Worm (Caenorhabditis elegans): Measurements from ENCODE around the gene nspc-16.

nspc-16 gene

DNA sequence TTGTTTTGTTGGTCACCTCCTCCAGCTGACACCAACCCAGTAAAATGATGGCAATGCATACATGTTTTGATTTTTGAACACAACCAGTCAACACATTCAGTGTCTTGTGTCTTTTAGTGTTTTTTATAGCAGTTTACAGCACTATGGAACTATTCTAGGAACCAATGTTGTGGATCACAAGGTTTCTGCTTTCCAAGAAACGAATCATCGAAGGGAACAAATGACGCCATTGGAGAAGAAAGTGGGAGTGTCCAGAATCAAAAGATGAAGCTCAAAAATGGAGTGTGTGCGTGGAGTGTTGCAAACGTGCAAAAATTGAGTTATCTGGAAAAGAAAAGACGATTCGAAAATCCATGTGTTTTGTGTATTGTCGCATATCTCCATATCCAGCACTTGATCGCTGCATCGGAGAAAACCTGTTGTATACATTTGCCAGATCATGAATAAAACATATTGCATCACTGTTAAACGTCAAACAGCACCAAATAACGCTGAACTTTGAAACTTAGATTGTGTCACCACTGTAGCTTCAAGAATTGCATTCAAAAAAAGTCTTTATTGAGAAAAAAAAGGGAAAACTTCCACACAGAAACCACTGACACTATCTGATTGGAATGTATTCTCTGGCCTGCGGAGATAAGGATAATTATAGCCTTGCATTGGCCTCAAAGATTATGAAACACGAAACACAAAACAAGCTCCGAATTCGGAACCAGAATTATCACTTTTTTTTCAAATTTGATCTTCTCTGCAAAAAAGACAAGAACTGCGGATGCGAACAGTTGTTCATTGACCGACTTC lies 39.1 kb downstream of the nspc-16 start:
- TF ChIP-seq peb-1 (tag; optimal IDR thresholded peaks at IDR 0.05): no peak
- TF ChIP-seq nhr-12 (tag; optimal IDR thresholded peaks at IDR 0.05): no peak
- TF ChIP-seq aly-2 (tag; optimal IDR thresholded peaks at IDR 0.05): no peak
- peak; percentile 82 for TF ChIP-seq nhr-6 (tag; optimal IDR thresholded peaks at IDR 0.05)
- peak; percentile 45 for TF ChIP-seq elt-3 (tag; optimal IDR thresholded peaks at IDR 0.05)
- peak in 1 of 2 experiments; percentile 78 for TF ChIP-seq lsy-2 (tag; optimal IDR thresholded peaks at IDR 0.05)
- TF ChIP-seq unc-39 (tag; optimal IDR thresholded peaks at IDR 0.05): no peak
- TF ChIP-seq unc-55 (GFP tag; optimal IDR thresholded peaks at IDR 0.05): peak; percentile 55
- TF ChIP-seq snpc-4 (tag; optimal IDR thresholded peaks at IDR 0.05): no peak
- TF ChIP-seq sma-9 (GFP tag; optimal IDR thresholded peaks at IDR 0.05): peak; percentile 95
- TF ChIP-seq sma-9 (tag; optimal IDR thresholded peaks at IDR 0.05): no peak
- TF ChIP-seq nhr-129 (tag; optimal IDR thresholded peaks at IDR 0.05): peak; percentile 47
- TF ChIP-seq egl-27 (tag; optimal IDR thresholded peaks at IDR 0.05): no peak
- no peak for TF ChIP-seq skn-1 (tag; optimal IDR thresholded peaks at IDR 0.05)
- peak; percentile 70 for TF ChIP-seq ztf-4 (tag; optimal IDR thresholded peaks at IDR 0.05)
- no peak for TF ChIP-seq ZK546.5 (tag; optimal IDR thresholded peaks at IDR 0.05)
- TF ChIP-seq sma-3 (GFP tag; optimal IDR thresholded peaks at IDR 0.05): no peak
- no peak for TF ChIP-seq unc-62 (GFP tag; optimal IDR thresholded peaks at IDR 0.05)
- TF ChIP-seq ama-1 (optimal IDR thresholded peaks at IDR 0.05): no peak
- no peak for TF ChIP-seq elt-1 (tag; optimal IDR thresholded peaks at IDR 0.05)
- TF ChIP-seq nhr-23 (tag; optimal IDR thresholded peaks at IDR 0.05): no peak
- TF ChIP-seq nhr-77 (tag; optimal IDR thresholded peaks at IDR 0.05): no peak
- TF ChIP-seq crh-2 (tag; optimal IDR thresholded peaks at IDR 0.05): peak; percentile 74
- TF ChIP-seq R02D3.7 (tag; optimal IDR thresholded peaks at IDR 0.05): no peak
- TF ChIP-seq dmd-4 (tag; optimal IDR thresholded peaks at IDR 0.05): peak; percentile 69
- TF ChIP-seq alr-1 (tag; optimal IDR thresholded peaks at IDR 0.05): no peak
- TF ChIP-seq nhr-11 (tag; optimal IDR thresholded peaks at IDR 0.05): no peak
- TF ChIP-seq mab-5 (tag; optimal IDR thresholded peaks at IDR 0.05): no peak
- TF ChIP-seq ztf-1 (GFP tag; conservative IDR thresholded peaks at IDR 0.05): no peak
- peak; percentile 6 for TF ChIP-seq fos-1 (tag; optimal IDR thresholded peaks at IDR 0.05)
- no peak for TF ChIP-seq Y55F3AM.14 (GFP tag; optimal IDR thresholded peaks at IDR 0.05)
- peak; percentile 52 for TF ChIP-seq zag-1 (tag; optimal IDR thresholded peaks at IDR 0.05)
- TF ChIP-seq F13H6.1 (tag; optimal IDR thresholded peaks at IDR 0.05): no peak
- TF ChIP-seq lin-13 (GFP tag; optimal IDR thresholded peaks at IDR 0.05): peak; percentile 68
- TF ChIP-seq ceh-16 (tag; optimal IDR thresholded peaks at IDR 0.05): no peak
- TF ChIP-seq mdl-1 (tag; optimal IDR thresholded peaks at IDR 0.05): peak in 1 of 2 experiments; percentile 24
- TF ChIP-seq mbf-1 (tag; optimal IDR thresholded peaks at IDR 0.05): no peak
- TF ChIP-seq lin-11 (tag; optimal IDR thresholded peaks at IDR 0.05): peak; percentile 2
- no peak for TF ChIP-seq ztf-11 (tag; optimal IDR thresholded peaks at IDR 0.05)
- peak; percentile 58 for TF ChIP-seq C34F6.9 (tag; optimal IDR thresholded peaks at IDR 0.05)
- TF ChIP-seq nhr-237 (tag; optimal IDR thresholded peaks at IDR 0.05): no peak
- TF ChIP-seq gmeb-1 (tag; optimal IDR thresholded peaks at IDR 0.05): no peak
- no peak for TF ChIP-seq ceh-82 (tag; optimal IDR thresholded peaks at IDR 0.05)
- TF ChIP-seq sem-4 (tag; optimal IDR thresholded peaks at IDR 0.05): peak; percentile 58
- TF ChIP-seq blmp-1 (tag; optimal IDR thresholded peaks at IDR 0.05; ENCODE audit: insufficient read depth): peak; percentile 59
- peak; percentile 37 for TF ChIP-seq nhr-25 (tag; optimal IDR thresholded peaks at IDR 0.05)
- no peak for TF ChIP-seq lin-39 (tag; optimal IDR thresholded peaks at IDR 0.05)
- TF ChIP-seq nhr-21 (tag; optimal IDR thresholded peaks at IDR 0.05): peak; percentile 87
- no peak for TF ChIP-seq nhr-10 (tag; optimal IDR thresholded peaks at IDR 0.05)
